Worm (Caenorhabditis elegans): Measurements from ENCODE around the gene nspe-8.

Gene nspe-8

ce11 chrII:12661930-12662329, 40.2 kb upstream of the nspe-8 start:
- TF ChIP-seq tbx-37 (GFP tag; conservative IDR thresholded peaks at IDR 0.05) (no peak), hnd-1 (tag; optimal IDR thresholded peaks at IDR 0.05) (no peak), scrt-1 (GFP tag; IDR thresholded peaks at IDR 0.05) (no peak), hmg-4 (GFP tag; optimal IDR thresholded peaks at IDR 0.05) (no peak), F13C5.2 (tag; optimal IDR thresholded peaks at IDR 0.05) (no peak), ets-7 (tag; optimal IDR thresholded peaks at IDR 0.05) (no peak), tra-4 (tag; optimal IDR thresholded peaks at IDR 0.05) (no peak), aly-1 (tag; optimal IDR thresholded peaks at IDR 0.05) (no peak), pes-1 (GFP tag; IDR thresholded peaks at IDR 0.05) (no peak), flt-1 (GFP tag; IDR thresholded peaks at IDR 0.05) (no peak), ceh-13 (GFP tag; optimal IDR thresholded peaks at IDR 0.05) (no peak)

- TF ChIP-seq F13C5.2 (tag; optimal IDR thresholded peaks at IDR 0.05), result no peak
- peak; percentile 87 for TF ChIP-seq ceh-36 (tag; optimal IDR thresholded peaks at IDR 0.05)
- TF ChIP-seq B0310.2 (tag; optimal IDR thresholded peaks at IDR 0.05), result no peak
- TF ChIP-seq tra-4 (tag; optimal IDR thresholded peaks at IDR 0.05), result no peak
- no peak for TF ChIP-seq flt-1 (GFP tag; IDR thresholded peaks at IDR 0.05)
Observed at ce11 chrII:12659676-12660371, 38.1 kb upstream of the nspe-8 start.

ce11 chrII:12658409-12658808, 36.7 kb upstream of the nspe-8 start:
- TF ChIP-seq ets-7 (tag; optimal IDR thresholded peaks at IDR 0.05), result no peak
- no peak for TF ChIP-seq hmg-4 (GFP tag; optimal IDR thresholded peaks at IDR 0.05)
- TF ChIP-seq ceh-36 (tag; optimal IDR thresholded peaks at IDR 0.05), result no peak
- no peak for TF ChIP-seq hnd-1 (tag; optimal IDR thresholded peaks at IDR 0.05)
- TF ChIP-seq hmbx-1 (tag; optimal IDR thresholded peaks at IDR 0.05), result no peak
- no peak for TF ChIP-seq ceh-13 (GFP tag; optimal IDR thresholded peaks at IDR 0.05)
- TF ChIP-seq tbx-11 (GFP tag; IDR thresholded peaks at IDR 0.05), result no peak
- TF ChIP-seq F13C5.2 (tag; optimal IDR thresholded peaks at IDR 0.05), result no peak

- TF ChIP-seq F13C5.2 (tag; optimal IDR thresholded peaks at IDR 0.05), result no peak
- TF ChIP-seq sea-1 (GFP tag; conservative IDR thresholded peaks at IDR 0.05), result no peak
- TF ChIP-seq ceh-36 (tag; optimal IDR thresholded peaks at IDR 0.05), result no peak
Observed at ce11 chrII:12657620-12658019, 35.9 kb upstream of the nspe-8 start.

- TF ChIP-seq F13C5.2 (tag; optimal IDR thresholded peaks at IDR 0.05), result no peak
- no peak for TF ChIP-seq hmg-4 (GFP tag; optimal IDR thresholded peaks at IDR 0.05)
- TF ChIP-seq flt-1 (GFP tag; IDR thresholded peaks at IDR 0.05), result no peak
- TF ChIP-seq hmbx-1 (tag; optimal IDR thresholded peaks at IDR 0.05), result no peak
- TF ChIP-seq tbx-37 (GFP tag; conservative IDR thresholded peaks at IDR 0.05), result no peak
- TF ChIP-seq B0310.2 (tag; optimal IDR thresholded peaks at IDR 0.05), result no peak
- no peak for TF ChIP-seq ama-1 (optimal IDR thresholded peaks at IDR 0.05)
- TF ChIP-seq ceh-13 (GFP tag; optimal IDR thresholded peaks at IDR 0.05), result no peak
- TF ChIP-seq pes-1 (GFP tag; IDR thresholded peaks at IDR 0.05), result no peak
- TF ChIP-seq scrt-1 (GFP tag; IDR thresholded peaks at IDR 0.05), result no peak
- TF ChIP-seq sea-1 (GFP tag; conservative IDR thresholded peaks at IDR 0.05), result no peak
Observed at ce11 chrII:12655816-12656215, 34.1 kb upstream of the nspe-8 start.

- no peak for TF ChIP-seq hnd-1 (tag; optimal IDR thresholded peaks at IDR 0.05)
Observed at ce11 chrII:12654447-12654846, 32.7 kb upstream of the nspe-8 start, which contains the start of gene rgs-4. Gene rgs-4, plus strand, starts transcription at chrII:12654747.

ce11 chrII:12640370-12640769, 18.6 kb upstream of the nspe-8 start, which contains the start of gene nhr-235:
Gene nhr-235, plus strand, starts transcription at chrII:12640670.
- TF ChIP-seq ama-1 (optimal IDR thresholded peaks at IDR 0.05) (no peak), tra-4 (tag; optimal IDR thresholded peaks at IDR 0.05) (no peak), hmg-4 (GFP tag; optimal IDR thresholded peaks at IDR 0.05) (no peak), ets-7 (tag; optimal IDR thresholded peaks at IDR 0.05) (no peak), ceh-13 (GFP tag; optimal IDR thresholded peaks at IDR 0.05) (no peak), sea-1 (GFP tag; conservative IDR thresholded peaks at IDR 0.05) (no peak), tbx-37 (GFP tag; conservative IDR thresholded peaks at IDR 0.05) (no peak), hnd-1 (tag; optimal IDR thresholded peaks at IDR 0.05) (no peak), aly-1 (tag; optimal IDR thresholded peaks at IDR 0.05) (no peak), hmbx-1 (tag; optimal IDR thresholded peaks at IDR 0.05) (no peak)

ce11 chrII:12636602-12637001, 14.8 kb upstream of the nspe-8 start, which contains the start of gene nhr-234:
Gene nhr-234, plus strand, starts transcription at chrII:12636678.
- TF ChIP-seq ceh-36 (tag; optimal IDR thresholded peaks at IDR 0.05), result peak; percentile 82
- TF ChIP-seq hmbx-1 (tag; optimal IDR thresholded peaks at IDR 0.05), result no peak

- no peak for TF ChIP-seq scrt-1 (GFP tag; IDR thresholded peaks at IDR 0.05)
- TF ChIP-seq flt-1 (GFP tag; IDR thresholded peaks at IDR 0.05), result no peak
- no peak for TF ChIP-seq ceh-13 (GFP tag; optimal IDR thresholded peaks at IDR 0.05)
- TF ChIP-seq ceh-36 (tag; optimal IDR thresholded peaks at IDR 0.05), result no peak
- no peak for TF ChIP-seq ama-1 (optimal IDR thresholded peaks at IDR 0.05)
- TF ChIP-seq B0310.2 (tag; optimal IDR thresholded peaks at IDR 0.05), result no peak
- no peak for TF ChIP-seq tbx-37 (GFP tag; conservative IDR thresholded peaks at IDR 0.05)
- no peak for TF ChIP-seq sea-1 (GFP tag; conservative IDR thresholded peaks at IDR 0.05)
- TF ChIP-seq pes-1 (GFP tag; IDR thresholded peaks at IDR 0.05), result no peak
- no peak for TF ChIP-seq F13C5.2 (tag; optimal IDR thresholded peaks at IDR 0.05)
- TF ChIP-seq hnd-1 (tag; optimal IDR thresholded peaks at IDR 0.05), result no peak
- TF ChIP-seq tra-4 (tag; optimal IDR thresholded peaks at IDR 0.05), result no peak
- TF ChIP-seq ets-7 (tag; optimal IDR thresholded peaks at IDR 0.05), result no peak
- no peak for TF ChIP-seq tbx-11 (GFP tag; IDR thresholded peaks at IDR 0.05)
- TF ChIP-seq hmg-4 (GFP tag; optimal IDR thresholded peaks at IDR 0.05), result no peak
- TF ChIP-seq hmbx-1 (tag; optimal IDR thresholded peaks at IDR 0.05), result no peak
- TF ChIP-seq aly-1 (tag; optimal IDR thresholded peaks at IDR 0.05), result no peak
Observed at ce11 chrII:12634749-12635318, 13.1 kb upstream of the nspe-8 start, which contains the start of gene Y38E10A.17. Gene Y38E10A.17, minus strand, starts transcription at chrII:12634799.

Data from whole organism, early embryonic.